Fruit fly (Drosophila melanogaster): ENCODE data around the gene CG31668.
A peak's percentile ranks its signal among the peaks of the same experiment; 100 is the strongest.

The CG31668 gene

DNA sequence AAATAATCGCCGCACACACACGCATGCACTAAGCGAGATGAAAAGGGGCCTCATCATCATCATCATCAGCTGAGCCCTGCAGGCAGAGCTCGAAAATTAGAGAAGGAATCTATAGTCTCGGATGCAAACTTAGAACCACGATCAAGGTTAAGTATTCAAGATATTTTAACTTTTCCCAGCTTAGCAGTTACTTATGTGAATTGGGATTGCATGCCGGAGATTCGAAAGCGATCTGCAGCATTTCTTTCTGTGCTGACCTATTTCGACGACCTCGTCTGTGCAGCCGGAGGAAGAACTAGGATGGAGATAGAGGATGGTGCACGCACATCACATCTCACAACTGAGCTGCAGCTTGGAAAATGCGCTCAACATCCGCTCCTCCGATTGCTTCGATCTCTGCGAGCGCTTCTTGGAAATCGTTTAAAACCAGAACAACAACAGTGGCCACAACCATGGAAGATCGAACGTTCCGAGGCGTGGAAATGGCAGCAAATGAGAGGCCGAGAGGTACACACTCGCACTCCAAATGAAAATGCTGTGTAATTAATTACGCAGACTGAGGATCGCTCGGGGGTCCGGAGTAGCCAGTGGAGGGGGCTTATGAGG is 23.1 kb downstream of the CG31668 start (continued):
- TF ChIP-seq unpg (GFP tag; optimal IDR thresholded peaks at IDR 0.05), result peak; percentile 65
- TF ChIP-seq Nf-YB (GFP tag; optimal IDR thresholded peaks at IDR 0.05), result peak; percentile 45
- no peak for TF ChIP-seq CG5953 (GFP tag; IDR thresholded peaks at IDR 0.05)
- TF ChIP-seq fd96Cb (tag; optimal IDR thresholded peaks at IDR 0.05), result peak; percentile 71
- no peak for TF ChIP-seq ttk (GFP tag; IDR thresholded peaks at IDR 0.05)
- TF ChIP-seq Asciz (GFP tag; optimal IDR thresholded peaks at IDR 0.05), result no peak
- TF ChIP-seq Sox102F (GFP tag; optimal IDR thresholded peaks at IDR 0.05), result no peak
- peak; percentile 34 for TF ChIP-seq bcd (GFP tag; optimal IDR thresholded peaks at IDR 0.05)
- no peak for TF ChIP-seq lab (GFP tag; optimal IDR thresholded peaks at IDR 0.05)
- 0 out of 3 replicates have a peak, but pooled peaks have one; percentile 38 for TF ChIP-seq so (GFP tag; IDR thresholded peaks at IDR 0.05)
- peak; percentile 56; the same call in 2 of the 3 replicates for TF ChIP-seq CG11695 (GFP tag; IDR thresholded peaks at IDR 0.05)
- TF ChIP-seq Sin3A (optimal IDR thresholded peaks at IDR 0.05), result no peak
- TF ChIP-seq sd (tag; optimal IDR thresholded peaks at IDR 0.05), result no peak
- TF ChIP-seq tgo (GFP tag; IDR thresholded peaks at IDR 0.05), result peak; percentile 17; the same call in 1 of the 3 replicates
- peak; percentile 64 for TF ChIP-seq row (GFP tag; IDR thresholded peaks at IDR 0.05)
- TF ChIP-seq CG6689 (GFP tag; IDR thresholded peaks at IDR 0.05), result peak; percentile 79
- peak; percentile 57; the same call in 1 of the 2 replicates for TF ChIP-seq CG32767 (GFP tag; IDR thresholded peaks at IDR 0.05)
- no peak for TF ChIP-seq prd (optimal IDR thresholded peaks at IDR 0.05)
- peak; percentile 80 for TF ChIP-seq prd (GFP tag; IDR thresholded peaks at IDR 0.05)
- no peak for TF ChIP-seq Dip2 (GFP tag; IDR thresholded peaks at IDR 0.05)
- peak; percentile 73 for TF ChIP-seq Side (GFP tag; optimal IDR thresholded peaks at IDR 0.05)
- no peak for TF ChIP-seq Poxn (GFP tag; IDR thresholded peaks at IDR 0.05)
- TF ChIP-seq NfI (GFP tag; optimal IDR thresholded peaks at IDR 0.05), result no peak
- TF ChIP-seq Usf (GFP tag; optimal IDR thresholded peaks at IDR 0.05), result peak; percentile 81
- TF ChIP-seq CG10274 (GFP tag; optimal IDR thresholded peaks at IDR 0.05), result no peak
- TF ChIP-seq Deaf1 (tag; optimal IDR thresholded peaks at IDR 0.05), result no peak
- TF ChIP-seq crp (GFP tag; optimal IDR thresholded peaks at IDR 0.05), result peak in 1 of 2 experiments; percentile 18
- no peak for TF ChIP-seq vfl (GFP tag; optimal IDR thresholded peaks at IDR 0.05)
- TF ChIP-seq CG4328 (GFP tag; optimal IDR thresholded peaks at IDR 0.05), result no peak
- TF ChIP-seq Drgx (GFP tag; IDR thresholded peaks at IDR 0.05), result peak; percentile 62
- TF ChIP-seq exex (tag; optimal IDR thresholded peaks at IDR 0.05), result no peak
- TF ChIP-seq pan (optimal IDR thresholded peaks at IDR 0.05), result no peak
- TF ChIP-seq pan (GFP tag; optimal IDR thresholded peaks at IDR 0.05 in 1 of 2, IDR thresholded peaks at IDR 0.05 in 1 of 2), result peak in 1 of 2 experiments; percentile 16
- peak; percentile 94 for TF ChIP-seq zfh1 (GFP tag; IDR thresholded peaks at IDR 0.05)
- no peak for TF ChIP-seq CG1792 (GFP tag; optimal IDR thresholded peaks at IDR 0.05)
- no peak for TF ChIP-seq ATbp (GFP tag; optimal IDR thresholded peaks at IDR 0.05)
- TF ChIP-seq CG18764 (GFP tag; optimal IDR thresholded peaks at IDR 0.05), result peak; percentile 35
- no peak; the same call in 2 of the 3 replicates for TF ChIP-seq dysf (GFP tag; IDR thresholded peaks at IDR 0.05)
- peak; percentile 75 for TF ChIP-seq org-1 (GFP tag; optimal IDR thresholded peaks at IDR 0.05)
- TF ChIP-seq CG12104 (GFP tag; optimal IDR thresholded peaks at IDR 0.05), result no peak
- 0 out of 2 replicates have a peak, but pooled peaks have one; percentile 27 for TF ChIP-seq E2f2 (GFP tag; IDR thresholded peaks at IDR 0.05)
- peak; percentile 62 for TF ChIP-seq grau (tag; optimal IDR thresholded peaks at IDR 0.05)
- peak; percentile 92 for TF ChIP-seq CG1603 (tag; optimal IDR thresholded peaks at IDR 0.05)
- TF ChIP-seq CG8290 (GFP tag; optimal IDR thresholded peaks at IDR 0.05), result peak; percentile 70
- TF ChIP-seq CG8290 (tag; optimal IDR thresholded peaks at IDR 0.05), result peak in 1 of 2 experiments; percentile 51
- no peak for TF ChIP-seq CG6791 (GFP tag; IDR thresholded peaks at IDR 0.05; ENCODE audit: partially characterized antibody)
- TF ChIP-seq fd64A (GFP tag; optimal IDR thresholded peaks at IDR 0.05), result no peak
- no peak for TF ChIP-seq CG2129 (GFP tag; IDR thresholded peaks at IDR 0.05; ENCODE audit: partially characterized antibody)
- no peak for TF ChIP-seq CG6175 (GFP tag; IDR thresholded peaks at IDR 0.05)
- TF ChIP-seq CG11093 (GFP tag; IDR thresholded peaks at IDR 0.05), result peak; percentile 50; the same call in 2 of the 3 replicates
- no peak for TF ChIP-seq CG3163 (GFP tag; optimal IDR thresholded peaks at IDR 0.05)
